Worm (Caenorhabditis elegans): Measurements from ENCODE around the gene ZK632.11.

ZK632.11 gene

ce11 chrIII:9861470-9862342 lies 34.0 kb downstream of the ZK632.11 start (continued):
- peak; percentile 73 for TF ChIP-seq ceh-31 (tag; optimal IDR thresholded peaks at IDR 0.05)
- TF ChIP-seq nhr-11 (tag; optimal IDR thresholded peaks at IDR 0.05), result no peak
- peak; percentile 75 for TF ChIP-seq ceh-45 (GFP tag; IDR thresholded peaks at IDR 0.05)
- TF ChIP-seq hlh-6 (tag; optimal IDR thresholded peaks at IDR 0.05), result peak; percentile 80
- TF ChIP-seq lin-11 (tag; optimal IDR thresholded peaks at IDR 0.05), result peak; percentile 72
- peak; percentile 70 for TF ChIP-seq ceh-9 (tag; optimal IDR thresholded peaks at IDR 0.05)
- TF ChIP-seq gmeb-2 (tag; optimal IDR thresholded peaks at IDR 0.05), result peak; percentile 81
- peak; percentile 86 for TF ChIP-seq sox-4 (tag; optimal IDR thresholded peaks at IDR 0.05)
- TF ChIP-seq pax-1 (tag; optimal IDR thresholded peaks at IDR 0.05), result no peak
- TF ChIP-seq nfya-1 (tag; optimal IDR thresholded peaks at IDR 0.05), result peak; percentile 58
- peak; percentile 65 for TF ChIP-seq ceh-2 (tag; optimal IDR thresholded peaks at IDR 0.05)
- peak; percentile 85 for TF ChIP-seq elt-2 (tag; optimal IDR thresholded peaks at IDR 0.05)
- TF ChIP-seq sdc-2 (tag; optimal IDR thresholded peaks at IDR 0.05), result peak; percentile 68
- peak; percentile 42 for TF ChIP-seq npax-4 (tag; optimal IDR thresholded peaks at IDR 0.05)
- TF ChIP-seq pqm-1 (tag; optimal IDR thresholded peaks at IDR 0.05), result peak; percentile 32
- peak; percentile 52 for TF ChIP-seq ahr-1 (tag; optimal IDR thresholded peaks at IDR 0.05)
- peak; percentile 84 for TF ChIP-seq unc-86 (tag; optimal IDR thresholded peaks at IDR 0.05)
- no peak for TF ChIP-seq tbx-7 (tag; optimal IDR thresholded peaks at IDR 0.05)
- peak; percentile 74 for TF ChIP-seq Y22D7AL.16 (tag; optimal IDR thresholded peaks at IDR 0.05)
- TF ChIP-seq syd-9 (tag; optimal IDR thresholded peaks at IDR 0.05), result peak; percentile 86
- no peak for TF ChIP-seq fkh-10 (GFP tag; optimal IDR thresholded peaks at IDR 0.05)
- no peak for TF ChIP-seq mec-3 (tag; optimal IDR thresholded peaks at IDR 0.05; ENCODE audit: borderline replicate concordance)
- TF ChIP-seq ceh-34 (tag; optimal IDR thresholded peaks at IDR 0.05), result peak; percentile 74
- peak; percentile 66 for TF ChIP-seq K02D7.2 (tag; optimal IDR thresholded peaks at IDR 0.05)
- TF ChIP-seq ceh-18 (tag; optimal IDR thresholded peaks at IDR 0.05), result peak; percentile 44
- TF ChIP-seq ztf-16 (tag; optimal IDR thresholded peaks at IDR 0.05), result peak; percentile 85
- TF ChIP-seq ama-1 (optimal IDR thresholded peaks at IDR 0.05), result no peak
- peak; percentile 81 for TF ChIP-seq unc-3 (GFP tag; conservative IDR thresholded peaks at IDR 0.05)
- peak; percentile 82 for TF ChIP-seq unc-3 (tag; optimal IDR thresholded peaks at IDR 0.05)
- TF ChIP-seq K09A11.1 (tag; optimal IDR thresholded peaks at IDR 0.05; ENCODE audit: insufficient read depth), result peak; percentile 68
- peak; percentile 72 for TF ChIP-seq eyg-1 (tag; optimal IDR thresholded peaks at IDR 0.05)
- TF ChIP-seq ceh-19 (GFP tag; optimal IDR thresholded peaks at IDR 0.05), result peak; percentile 86
- peak; percentile 63 for TF ChIP-seq C08G9.2 (tag; optimal IDR thresholded peaks at IDR 0.05)

- TF ChIP-seq ahr-1 (tag; optimal IDR thresholded peaks at IDR 0.05) (no peak), lin-11 (tag; optimal IDR thresholded peaks at IDR 0.05) (no peak)
Observed at ce11 chrIII:9862469-9862868, 34.8 kb downstream of the ZK632.11 start.

- no peak for TF ChIP-seq ztf-16 (tag; optimal IDR thresholded peaks at IDR 0.05)
- TF ChIP-seq unc-42 (tag; optimal IDR thresholded peaks at IDR 0.05), result peak; percentile 94
Observed at ce11 chrIII:9867352-9867751, 39.6 kb downstream of the ZK632.11 start.

ce11 chrIII:9867780-9868503 lies 40.2 kb downstream of the ZK632.11 start, which contains the start of gene dhhc-4:
TSS of gene dhhc-4 (minus strand) at chrIII:9867792.
- TF ChIP-seq elt-2 (tag; optimal IDR thresholded peaks at IDR 0.05), result peak; percentile 79
- no peak for TF ChIP-seq mec-3 (tag; optimal IDR thresholded peaks at IDR 0.05; ENCODE audit: borderline replicate concordance)
- TF ChIP-seq ceh-22 (tag; optimal IDR thresholded peaks at IDR 0.05), result no peak
- TF ChIP-seq lin-11 (tag; optimal IDR thresholded peaks at IDR 0.05), result no peak
- no peak for TF ChIP-seq unc-42 (tag; optimal IDR thresholded peaks at IDR 0.05)
- peak; percentile 91 for TF ChIP-seq ets-4 (tag; optimal IDR thresholded peaks at IDR 0.05)
- no peak for TF ChIP-seq pqm-1 (tag; optimal IDR thresholded peaks at IDR 0.05)
- no peak for TF ChIP-seq ama-1 (optimal IDR thresholded peaks at IDR 0.05)
- no peak for TF ChIP-seq nhr-11 (tag; optimal IDR thresholded peaks at IDR 0.05)
- no peak for TF ChIP-seq odd-2 (tag; optimal IDR thresholded peaks at IDR 0.05)
- peak; percentile 19 for TF ChIP-seq ceh-34 (tag; optimal IDR thresholded peaks at IDR 0.05)
- TF ChIP-seq rnt-1 (tag; optimal IDR thresholded peaks at IDR 0.05), result peak; percentile 10
- TF ChIP-seq sdc-2 (tag; optimal IDR thresholded peaks at IDR 0.05), result no peak
- TF ChIP-seq pax-1 (tag; optimal IDR thresholded peaks at IDR 0.05), result no peak
- no peak for TF ChIP-seq Y22D7AL.16 (tag; optimal IDR thresholded peaks at IDR 0.05)
- no peak for TF ChIP-seq ceh-45 (GFP tag; IDR thresholded peaks at IDR 0.05)
- TF ChIP-seq K02D7.2 (tag; optimal IDR thresholded peaks at IDR 0.05), result no peak
- peak; percentile 3 for TF ChIP-seq unc-55 (GFP tag; optimal IDR thresholded peaks at IDR 0.05)
- no peak for TF ChIP-seq ceh-18 (tag; optimal IDR thresholded peaks at IDR 0.05)
- no peak for TF ChIP-seq che-1 (tag; optimal IDR thresholded peaks at IDR 0.05)
- TF ChIP-seq F13H6.1 (tag; optimal IDR thresholded peaks at IDR 0.05), result no peak
- peak; percentile 91 for TF ChIP-seq ceh-2 (tag; optimal IDR thresholded peaks at IDR 0.05)
- TF ChIP-seq madf-2 (tag; optimal IDR thresholded peaks at IDR 0.05), result no peak
- TF ChIP-seq ceh-6 (GFP tag; optimal IDR thresholded peaks at IDR 0.05), result no peak
